Worm (Caenorhabditis elegans): ENCODE results near the gene srh-303.

srh-303 gene

DNA sequence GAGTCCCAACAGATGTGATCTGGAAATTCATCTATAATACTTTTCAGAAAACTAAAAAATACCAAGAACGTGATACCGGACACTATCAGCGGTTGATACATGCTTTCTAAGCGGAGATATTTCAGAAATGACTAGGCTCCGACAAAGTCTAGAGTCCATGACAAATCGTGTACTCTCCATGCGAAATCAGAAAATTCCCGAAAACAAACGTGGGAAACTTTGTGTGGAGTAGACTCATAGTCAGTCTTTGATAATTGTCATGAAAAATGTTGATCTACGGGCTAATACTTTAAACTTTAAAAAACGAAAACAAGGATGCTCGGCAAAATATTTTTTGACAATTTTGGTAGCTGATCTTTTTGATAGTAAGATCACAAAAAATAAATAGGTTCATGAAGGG is 32.7 kb upstream of the srh-303 start, which contains the start of gene srx-18:
Gene srx-18 (minus strand): TSS at position 101 of the 400 bp plus-strand sequence.
- TF ChIP-seq hlh-1 (tag; optimal IDR thresholded peaks at IDR 0.05) (no peak), nhr-28 (tag; optimal IDR thresholded peaks at IDR 0.05) (no peak), cnd-1 (tag; optimal IDR thresholded peaks at IDR 0.05) (no peak), lin-13 (tag; optimal IDR thresholded peaks at IDR 0.05) (no peak), M03D4.4 (tag; optimal IDR thresholded peaks at IDR 0.05) (no peak), lin-32 (GFP tag; optimal IDR thresholded peaks at IDR 0.05) (no peak), nhr-76 (tag; optimal IDR thresholded peaks at IDR 0.05) (no peak), unc-120 (tag; optimal IDR thresholded peaks at IDR 0.05; ENCODE audit: poor library complexity, severe bottlenecking) (no peak), ceh-43 (GFP tag; optimal IDR thresholded peaks at IDR 0.05) (no peak), unc-62 (GFP tag; optimal IDR thresholded peaks at IDR 0.05) (no peak), nhr-237 (tag; optimal IDR thresholded peaks at IDR 0.05) (no peak), pha-4 (tag; optimal IDR thresholded peaks at IDR 0.05) (no peak), elt-3 (tag; optimal IDR thresholded peaks at IDR 0.05) (no peak), mab-5 (tag; optimal IDR thresholded peaks at IDR 0.05) (no peak), ztf-11 (tag; optimal IDR thresholded peaks at IDR 0.05) (no peak), lsy-2 (tag; optimal IDR thresholded peaks at IDR 0.05) (no peak), flh-1 (GFP tag; optimal IDR thresholded peaks at IDR 0.05) (no peak), drap-1 (GFP tag; optimal IDR thresholded peaks at IDR 0.05) (no peak), ceh-83 (GFP tag; optimal IDR thresholded peaks at IDR 0.05) (no peak)

DNA sequence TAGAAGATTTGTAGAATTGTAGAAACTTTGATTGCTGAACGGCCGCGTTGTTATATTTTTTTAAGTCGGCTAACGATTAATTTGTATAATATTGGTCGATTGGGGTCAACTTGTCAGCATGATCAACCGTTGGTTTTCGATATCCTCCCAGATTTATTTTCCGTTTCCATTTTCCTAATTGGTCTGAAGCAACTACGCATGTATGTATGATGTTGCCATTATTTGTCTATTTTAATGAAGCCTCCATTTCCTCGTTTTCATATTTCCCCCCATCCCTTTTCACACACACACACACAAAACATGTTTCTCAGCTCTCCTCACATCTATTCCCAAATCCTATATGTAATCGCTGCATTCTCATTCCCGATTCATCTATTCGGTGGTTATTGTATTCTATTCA is 30.9 kb upstream of the srh-303 start, which contains the start of gene srh-287:
Gene srh-287 (plus strand): TSS at position 301 of the 400 bp plus-strand sequence.
- TF ChIP-seq lin-13 (tag; optimal IDR thresholded peaks at IDR 0.05) (no peak), unc-62 (GFP tag; optimal IDR thresholded peaks at IDR 0.05) (no peak), mab-5 (tag; optimal IDR thresholded peaks at IDR 0.05) (no peak)

ce11 chrV:17802519-17802918 is 28.9 kb upstream of the srh-303 start, which contains the start of the genes Y94A7B.11 and srh-292:
Y94A7B.11 (minus strand) TSS chrV:17802619.
srh-292 (plus strand) TSS chrV:17802769.
- TF ChIP-seq tbx-8 (GFP tag; optimal IDR thresholded peaks at IDR 0.05) (no peak), sem-2 (GFP tag; optimal IDR thresholded peaks at IDR 0.05) (no peak), unc-120 (tag; optimal IDR thresholded peaks at IDR 0.05; ENCODE audit: poor library complexity, severe bottlenecking) (no peak), nhr-2 (tag; optimal IDR thresholded peaks at IDR 0.05) (no peak), unc-39 (tag; optimal IDR thresholded peaks at IDR 0.05) (no peak), nhr-76 (tag; optimal IDR thresholded peaks at IDR 0.05) (no peak), mls-2 (tag; optimal IDR thresholded peaks at IDR 0.05) (no peak), nhr-237 (tag; optimal IDR thresholded peaks at IDR 0.05) (no peak), ces-1 (GFP tag; optimal IDR thresholded peaks at IDR 0.05) (no peak)

DNA sequence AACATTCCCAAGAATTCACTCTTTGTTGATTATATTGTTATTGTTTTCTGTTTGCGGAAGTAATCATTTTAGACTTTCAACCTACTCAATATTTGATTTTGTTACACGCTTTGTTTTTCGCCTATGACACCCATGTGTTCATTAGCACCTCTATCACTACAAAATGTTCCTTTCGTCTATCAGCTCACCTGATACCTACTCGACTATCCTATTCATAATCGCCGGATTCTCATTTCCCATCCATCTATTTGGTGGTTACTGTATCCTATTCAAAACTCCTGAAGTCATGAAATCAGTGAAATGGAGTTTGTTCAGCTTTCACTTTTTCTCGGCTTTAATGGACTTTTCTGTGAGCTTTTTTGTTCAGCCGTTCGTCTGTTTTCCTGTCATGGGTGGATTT is 26.1 kb upstream of the srh-303 start, which contains the start of gene srh-291:
Gene srh-291 (plus strand): TSS at position 301 of the 400 bp plus-strand sequence.
- no peak for TF ChIP-seq ceh-83 (GFP tag; optimal IDR thresholded peaks at IDR 0.05)
- no peak for TF ChIP-seq mls-2 (tag; optimal IDR thresholded peaks at IDR 0.05)
- no peak for TF ChIP-seq sptf-1 (tag; optimal IDR thresholded peaks at IDR 0.05)
- TF ChIP-seq elt-1 (tag; optimal IDR thresholded peaks at IDR 0.05; ENCODE audit: borderline replicate concordance, insufficient read depth), result no peak
- TF ChIP-seq unc-39 (tag; optimal IDR thresholded peaks at IDR 0.05), result no peak
- no peak for TF ChIP-seq blmp-1 (tag; optimal IDR thresholded peaks at IDR 0.05)
- no peak for TF ChIP-seq cnd-1 (tag; optimal IDR thresholded peaks at IDR 0.05)
- TF ChIP-seq nhr-12 (tag; optimal IDR thresholded peaks at IDR 0.05), result no peak
- no peak for TF ChIP-seq mab-5 (tag; optimal IDR thresholded peaks at IDR 0.05)
- no peak for TF ChIP-seq lsy-2 (tag; optimal IDR thresholded peaks at IDR 0.05)
- no peak for TF ChIP-seq nhr-28 (tag; optimal IDR thresholded peaks at IDR 0.05)
- no peak for TF ChIP-seq hlh-1 (tag; optimal IDR thresholded peaks at IDR 0.05)
- TF ChIP-seq pha-4 (tag; optimal IDR thresholded peaks at IDR 0.05), result no peak
- no peak for TF ChIP-seq nhr-2 (tag; optimal IDR thresholded peaks at IDR 0.05)
- no peak for TF ChIP-seq M03D4.4 (tag; optimal IDR thresholded peaks at IDR 0.05)
- no peak for TF ChIP-seq sem-2 (GFP tag; optimal IDR thresholded peaks at IDR 0.05)
- no peak for TF ChIP-seq tbx-8 (GFP tag; optimal IDR thresholded peaks at IDR 0.05)

ce11 chrV:17810053-17810452 is 21.4 kb upstream of the srh-303 start, which contains the start of gene srh-296:
srh-296 (plus strand) TSS chrV:17810353.
- TF ChIP-seq ces-1 (GFP tag; optimal IDR thresholded peaks at IDR 0.05) (no peak), sem-2 (GFP tag; optimal IDR thresholded peaks at IDR 0.05) (no peak), snpc-4 (tag; optimal IDR thresholded peaks at IDR 0.05) (no peak), ham-2 (GFP tag; optimal IDR thresholded peaks at IDR 0.05) (no peak), nhr-12 (tag; optimal IDR thresholded peaks at IDR 0.05) (no peak), mep-1 (tag; optimal IDR thresholded peaks at IDR 0.05) (no peak), elt-3 (tag; optimal IDR thresholded peaks at IDR 0.05) (no peak), ceh-39 (tag; optimal IDR thresholded peaks at IDR 0.05) (no peak), cnd-1 (tag; optimal IDR thresholded peaks at IDR 0.05) (no peak), sptf-1 (tag; optimal IDR thresholded peaks at IDR 0.05) (no peak), unc-120 (tag; optimal IDR thresholded peaks at IDR 0.05; ENCODE audit: poor library complexity, severe bottlenecking) (no peak)

Data from whole organism, mixed stage, embryonic.